Worm (Caenorhabditis elegans) whole organism, L4/young adult: ENCODE measurements around the gene Y47D3A.31.
"Not testable (repeated sequence)": the region's sequence is repeated elsewhere in the genome, so short reads cannot be mapped to it uniquely, and the experiment has no call there.

Source experiments
- W03F9.2 ChIP-seq: fragments of 150-350 bp; optimal IDR thresholded peaks from 2 replicates; lab custom pipeline; 2014; ENCODE audit warnings: missing biosample characterization, missing genetic modification characterization
- dao-5 ChIP-seq: sonication (generic microtip); optimal IDR thresholded peaks from 2 replicates; lab custom pipeline; 2016; ENCODE audit warnings: missing genotype, missing genetic modification characterization, moderate library complexity, missing compliant biosample characterization

- TF ChIP-seq dao-5, W03F9.2 (tag; lab: Kevin White, UChicago): not testable (repeated sequence)
These were observed 25.5 kb downstream of the Y47D3A.31 start, which contains the start of gene pha-1 for ce11 chrIII:11131475-11131874.
